Fruit fly (Drosophila melanogaster): Measurements from ENCODE around the gene Gss2.

Gss2 gene

DNA sequence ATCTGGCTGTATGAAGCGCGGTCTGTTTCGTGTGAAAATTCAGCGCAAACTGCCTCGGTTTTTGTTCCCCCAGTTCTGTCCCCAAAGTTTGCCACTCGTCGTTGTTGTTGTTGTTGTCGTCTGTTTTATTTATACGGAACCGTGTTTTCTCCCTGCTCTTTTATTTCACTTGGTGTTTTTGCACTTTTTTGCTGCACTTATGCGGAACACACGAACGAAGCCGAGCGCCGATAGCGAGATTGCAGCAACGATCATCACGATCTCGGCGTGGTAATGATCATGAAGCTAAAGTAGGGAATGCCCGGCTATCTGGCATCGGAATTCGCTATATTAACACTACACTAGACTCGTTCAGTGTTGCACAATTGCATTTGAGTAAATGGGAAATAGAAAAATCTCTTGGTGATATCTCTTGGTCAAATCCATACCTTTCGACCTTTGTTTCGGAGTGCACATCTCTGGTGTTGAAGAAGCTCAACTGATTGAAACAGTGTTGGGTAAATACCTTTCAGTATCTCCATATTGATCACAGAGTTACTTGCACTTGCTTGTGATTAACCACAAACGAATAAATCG lies 24.4 kb upstream of the Gss2 start:
- TF ChIP-seq insv (optimal IDR thresholded peaks at IDR 0.05) (no peak), h (optimal IDR thresholded peaks at IDR 0.05) (no peak), Sin3A (optimal IDR thresholded peaks at IDR 0.05) (no peak), Myc (optimal IDR thresholded peaks at IDR 0.05) (no peak)

DNA sequence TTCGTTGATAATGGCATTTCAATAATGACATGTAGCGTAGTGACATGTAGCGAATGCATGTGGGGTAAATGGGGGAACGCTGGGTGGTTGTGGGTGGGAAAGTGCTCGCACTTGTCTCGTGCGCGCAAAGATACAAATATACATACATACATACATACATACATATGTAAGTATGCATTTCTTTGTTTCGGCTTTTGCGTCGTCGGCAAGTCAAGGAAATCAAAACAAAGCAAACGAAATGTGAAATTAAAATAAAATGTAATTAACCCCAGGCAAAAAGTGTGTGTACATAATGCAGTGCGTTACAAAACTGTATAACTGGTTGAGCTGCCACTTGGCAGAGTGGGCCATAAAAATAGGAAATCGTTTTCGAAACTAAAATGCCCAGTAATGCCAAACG lies 23.8 kb upstream of the Gss2 start:
- no peak for TF ChIP-seq h (optimal IDR thresholded peaks at IDR 0.05)
- TF ChIP-seq Sin3A (optimal IDR thresholded peaks at IDR 0.05) = no peak
- TF ChIP-seq insv (optimal IDR thresholded peaks at IDR 0.05) = no peak
- no peak for TF ChIP-seq Myc (optimal IDR thresholded peaks at IDR 0.05)
- TF ChIP-seq ttk (optimal IDR thresholded peaks at IDR 0.05) = no peak
- TF ChIP-seq psq (optimal IDR thresholded peaks at IDR 0.05) = no peak

DNA sequence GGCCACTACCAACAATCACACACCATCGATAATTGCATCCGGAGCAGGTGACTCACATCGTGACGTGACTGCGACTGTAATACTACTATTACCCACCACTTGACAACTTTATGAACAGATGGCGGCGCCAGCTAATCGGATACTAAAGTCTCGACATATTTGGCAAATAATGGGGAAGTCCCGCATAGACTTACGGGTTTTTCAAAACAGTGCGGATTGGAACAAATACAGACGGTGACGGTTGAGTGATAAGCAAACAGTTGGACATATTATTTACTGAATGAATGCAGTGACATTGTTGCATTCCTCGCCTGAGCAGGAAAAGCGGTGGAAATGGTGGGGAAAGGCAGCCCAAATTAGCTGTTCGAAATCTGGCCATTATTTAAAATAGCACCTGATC lies 23.0 kb upstream of the Gss2 start:
- TF ChIP-seq insv (optimal IDR thresholded peaks at IDR 0.05) = no peak
- TF ChIP-seq h (optimal IDR thresholded peaks at IDR 0.05) = no peak
- TF ChIP-seq ttk (optimal IDR thresholded peaks at IDR 0.05) = no peak
- TF ChIP-seq psq (optimal IDR thresholded peaks at IDR 0.05) = no peak
- no peak for TF ChIP-seq Myc (optimal IDR thresholded peaks at IDR 0.05)
- TF ChIP-seq Sin3A (optimal IDR thresholded peaks at IDR 0.05) = no peak

DNA sequence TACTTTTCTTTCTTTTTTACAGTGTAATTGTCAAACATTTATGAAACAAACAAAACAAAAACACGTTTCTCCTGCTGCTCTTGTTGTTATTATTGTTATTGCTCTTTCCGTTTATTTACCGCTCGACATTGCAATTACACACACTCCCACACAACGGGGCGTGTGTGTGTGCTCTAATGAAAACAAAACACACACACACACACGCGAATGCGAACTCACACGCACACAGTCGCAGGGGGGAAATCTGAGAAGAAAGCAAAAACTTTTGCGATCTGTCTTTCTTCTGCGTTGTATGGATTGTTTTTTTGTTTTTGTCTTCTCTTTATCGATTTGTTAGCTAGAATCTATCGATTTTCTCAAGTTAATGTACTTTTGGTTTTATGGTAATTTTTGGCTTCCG lies 21.5 kb upstream of the Gss2 start:
- no peak for TF ChIP-seq psq (optimal IDR thresholded peaks at IDR 0.05)

DNA sequence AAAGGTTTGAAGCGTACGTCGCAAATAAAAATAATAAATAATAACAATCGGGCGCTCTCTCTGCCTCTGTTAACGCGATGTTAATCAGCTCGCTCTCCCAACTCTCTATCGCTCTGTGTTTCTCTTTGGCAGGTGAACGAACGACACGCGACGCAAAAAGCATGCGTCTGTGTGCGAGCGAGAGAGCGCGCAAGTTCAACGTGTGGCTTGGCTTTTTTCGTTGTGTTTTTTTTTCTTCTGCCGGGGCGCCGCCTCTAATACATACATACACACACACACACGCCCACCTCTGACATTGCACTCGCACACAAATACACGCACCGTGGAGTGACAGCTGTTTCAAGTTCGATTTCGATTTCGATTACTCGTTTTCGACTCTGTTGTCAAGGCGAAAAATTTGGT lies 20.9 kb upstream of the Gss2 start:
- TF ChIP-seq psq (optimal IDR thresholded peaks at IDR 0.05) (no peak), ttk (optimal IDR thresholded peaks at IDR 0.05) (no peak), insv (optimal IDR thresholded peaks at IDR 0.05) (no peak), h (optimal IDR thresholded peaks at IDR 0.05) (no peak), Myc (optimal IDR thresholded peaks at IDR 0.05) (no peak), Sin3A (optimal IDR thresholded peaks at IDR 0.05) (no peak)

DNA sequence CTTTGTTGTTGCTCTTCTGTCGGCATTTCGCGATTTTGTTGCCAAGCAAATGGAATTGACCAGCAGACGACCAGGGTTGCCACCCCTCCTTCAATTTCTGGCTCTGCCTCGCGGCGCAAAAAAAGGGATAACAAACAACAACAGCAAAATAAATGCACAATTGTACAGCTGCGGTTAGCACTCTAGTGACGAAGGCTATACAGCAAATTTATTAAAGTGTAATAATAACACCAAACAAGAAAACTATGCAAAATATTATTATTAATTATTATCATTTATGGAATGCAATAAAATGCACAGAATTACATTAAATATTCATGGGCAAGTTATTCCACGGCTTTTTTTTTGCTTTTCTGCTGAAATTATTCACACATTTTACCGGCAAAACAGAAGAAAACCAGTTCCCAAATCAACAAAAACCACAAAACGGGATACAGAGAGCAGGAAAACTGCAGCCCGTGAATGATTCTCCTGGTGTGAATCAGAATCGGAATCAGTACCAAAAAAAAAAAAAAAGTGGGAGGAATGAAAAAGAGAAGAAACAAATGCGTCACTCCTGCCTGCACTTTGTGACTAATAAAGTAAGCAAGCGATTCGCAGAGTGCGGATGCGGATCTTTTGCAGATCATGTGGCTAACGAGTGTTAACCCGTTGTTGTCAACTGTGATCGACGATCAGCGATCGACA lies 20.1 kb upstream of the Gss2 start:
- TF ChIP-seq Sin3A (optimal IDR thresholded peaks at IDR 0.05) = no peak
- no peak for TF ChIP-seq h (optimal IDR thresholded peaks at IDR 0.05)
- no peak for TF ChIP-seq Myc (optimal IDR thresholded peaks at IDR 0.05)
- TF ChIP-seq insv (optimal IDR thresholded peaks at IDR 0.05) = no peak
- no peak for TF ChIP-seq psq (optimal IDR thresholded peaks at IDR 0.05)
- TF ChIP-seq ttk (optimal IDR thresholded peaks at IDR 0.05) = no peak

DNA sequence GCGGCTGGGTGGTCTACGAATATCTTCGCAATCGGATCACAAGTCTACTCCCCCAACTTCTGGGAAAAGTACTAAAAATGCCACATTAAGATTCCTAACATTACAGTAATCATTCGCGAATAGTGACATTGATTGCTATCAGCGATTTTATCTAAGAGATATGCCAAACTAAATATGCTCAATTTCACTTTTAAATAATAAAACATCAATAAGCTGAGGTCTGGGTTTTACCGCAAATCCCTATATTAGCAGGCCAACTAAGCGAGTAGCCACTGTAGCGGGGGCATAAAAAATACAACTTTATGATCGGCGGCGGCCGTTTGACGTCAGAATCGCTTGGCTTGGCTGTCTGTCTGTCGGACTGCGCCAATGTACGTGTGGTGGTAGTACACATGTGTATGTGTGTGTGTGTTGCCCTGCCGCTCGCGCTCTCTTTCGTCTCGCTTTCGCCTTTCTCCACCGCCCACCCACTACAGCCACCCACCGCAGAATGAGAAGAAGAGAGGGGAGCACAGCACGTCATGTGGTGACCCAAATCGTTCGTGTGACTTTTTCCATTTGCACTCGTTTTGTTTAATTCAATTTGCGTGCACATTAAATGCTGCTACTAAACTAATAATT lies 19.1 kb upstream of the Gss2 start:
- TF ChIP-seq ttk (optimal IDR thresholded peaks at IDR 0.05) = no peak
- no peak for TF ChIP-seq insv (optimal IDR thresholded peaks at IDR 0.05)
- TF ChIP-seq h (optimal IDR thresholded peaks at IDR 0.05) = no peak
- no peak for TF ChIP-seq Myc (optimal IDR thresholded peaks at IDR 0.05)
- TF ChIP-seq psq (optimal IDR thresholded peaks at IDR 0.05) = no peak
- TF ChIP-seq Sin3A (optimal IDR thresholded peaks at IDR 0.05) = no peak

DNA sequence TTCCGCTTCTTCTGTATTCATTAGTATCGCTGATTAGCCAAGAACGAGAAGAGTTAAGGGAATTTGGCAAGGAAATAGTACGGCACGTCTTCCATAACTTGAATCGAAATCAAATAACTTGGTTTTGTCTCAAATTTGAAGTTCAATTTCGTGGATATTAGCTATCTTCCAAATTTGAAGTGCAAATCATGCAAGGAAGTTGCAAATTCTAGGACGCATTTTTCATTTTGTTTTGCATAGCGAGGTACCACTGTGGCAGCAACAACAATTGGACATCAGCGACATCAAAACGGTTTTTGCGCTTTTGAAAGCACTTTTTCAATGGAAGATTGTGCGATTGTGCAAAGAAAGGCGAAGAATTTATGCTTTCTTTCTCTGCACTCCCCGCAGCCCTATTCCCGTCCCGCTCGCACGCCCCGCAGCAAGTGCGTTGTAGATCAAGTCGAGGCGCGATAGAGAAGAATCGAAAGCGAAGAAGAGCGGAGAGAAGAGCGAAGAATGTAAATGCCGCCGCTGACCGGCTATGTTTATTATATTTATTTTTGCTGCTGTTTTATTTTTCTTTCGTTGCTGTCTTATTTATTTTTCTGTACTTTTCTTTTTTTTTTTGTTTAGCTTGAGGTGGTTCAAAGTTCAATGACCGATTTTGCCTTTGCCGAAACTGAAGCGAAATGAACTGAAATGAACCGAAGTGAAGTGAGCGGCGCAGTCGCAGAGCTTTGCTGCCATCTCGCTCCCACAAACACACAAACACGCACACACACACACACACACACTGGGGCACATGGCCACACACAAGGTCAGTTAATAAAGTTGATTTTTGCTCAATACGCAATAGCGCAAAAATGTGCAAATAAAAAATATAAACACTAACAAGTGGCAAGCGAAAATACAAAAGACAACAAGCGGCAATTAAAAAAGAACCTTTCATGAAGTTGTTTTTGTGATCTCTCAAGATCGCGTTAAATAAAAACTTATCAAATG lies 18.1 kb upstream of the Gss2 start:
- TF ChIP-seq Sin3A (optimal IDR thresholded peaks at IDR 0.05) (no peak), h (optimal IDR thresholded peaks at IDR 0.05) (no peak), Myc (optimal IDR thresholded peaks at IDR 0.05) (no peak), ttk (optimal IDR thresholded peaks at IDR 0.05) (no peak), insv (optimal IDR thresholded peaks at IDR 0.05) (no peak), psq (optimal IDR thresholded peaks at IDR 0.05) (no peak)

DNA sequence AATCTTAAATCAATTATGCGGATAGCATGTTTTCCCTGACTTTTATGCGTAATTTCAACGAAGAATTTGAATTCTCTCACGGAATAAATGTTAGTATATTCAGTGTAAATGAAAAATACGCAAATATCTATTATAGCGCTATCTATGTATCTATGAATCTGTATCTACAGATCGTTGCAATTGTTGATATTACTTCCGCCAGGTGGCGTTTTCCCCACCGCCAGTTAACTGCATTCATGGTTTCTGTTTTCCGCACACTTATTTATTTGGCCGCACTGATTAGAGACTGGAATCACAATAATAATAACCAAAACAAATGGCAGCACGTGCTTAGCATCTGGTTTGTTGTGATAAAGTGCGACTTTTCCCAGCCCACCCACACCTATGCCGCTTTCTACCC lies 16.7 kb upstream of the Gss2 start:
- no peak for TF ChIP-seq Sin3A (optimal IDR thresholded peaks at IDR 0.05)
- TF ChIP-seq h (optimal IDR thresholded peaks at IDR 0.05) = no peak
- no peak for TF ChIP-seq insv (optimal IDR thresholded peaks at IDR 0.05)
- no peak for TF ChIP-seq psq (optimal IDR thresholded peaks at IDR 0.05)
- no peak for TF ChIP-seq Myc (optimal IDR thresholded peaks at IDR 0.05)
- TF ChIP-seq ttk (optimal IDR thresholded peaks at IDR 0.05) = no peak

DNA sequence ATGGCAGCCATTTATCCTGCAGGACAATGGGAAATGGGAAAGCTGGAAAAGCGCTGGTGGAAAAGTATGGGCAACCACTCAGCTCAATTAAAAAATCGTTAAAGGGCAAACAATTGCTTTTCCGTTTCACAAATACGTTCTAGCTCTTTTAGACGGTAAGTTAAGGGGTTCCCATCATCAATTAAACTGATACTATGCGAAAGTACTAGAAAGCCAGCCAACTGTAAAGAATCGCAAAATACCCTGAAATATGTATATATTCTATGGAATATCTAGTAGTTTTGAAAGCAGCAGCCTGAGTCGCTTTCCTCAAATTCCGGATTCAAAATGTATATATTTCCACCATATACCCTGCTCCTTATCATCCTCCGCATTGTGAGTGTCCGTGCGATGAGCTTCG lies 16.1 kb upstream of the Gss2 start, which contains the start of gene CG12985:
TSS of gene CG12985 (plus strand) at position 301 of the 400 bp plus-strand sequence.
- TF ChIP-seq ttk (optimal IDR thresholded peaks at IDR 0.05) = no peak
- no peak for TF ChIP-seq insv (optimal IDR thresholded peaks at IDR 0.05)
- no peak for TF ChIP-seq h (optimal IDR thresholded peaks at IDR 0.05)
- TF ChIP-seq psq (optimal IDR thresholded peaks at IDR 0.05) = no peak
- TF ChIP-seq Sin3A (optimal IDR thresholded peaks at IDR 0.05) = no peak
- TF ChIP-seq Myc (optimal IDR thresholded peaks at IDR 0.05) = no peak

DNA sequence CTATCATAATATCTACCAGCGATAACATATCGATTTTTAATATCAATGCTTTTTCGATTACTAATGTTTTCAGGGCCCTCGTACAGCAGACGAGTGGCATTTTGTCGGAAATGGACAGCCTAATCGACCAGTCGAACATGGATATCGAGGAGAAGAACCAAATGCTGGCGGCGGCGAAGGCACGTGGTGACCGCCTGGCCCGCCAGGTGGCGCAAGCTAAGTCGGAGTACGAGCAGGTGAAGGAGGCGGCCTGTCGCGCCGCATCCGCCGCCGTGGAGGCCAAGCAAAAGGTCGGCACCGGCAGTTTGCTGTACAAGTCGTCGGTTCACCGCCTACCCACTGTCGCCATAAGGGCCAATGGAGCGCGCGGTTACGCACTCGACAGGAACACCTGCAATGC lies 14.9 kb upstream of the Gss2 start:
- TF ChIP-seq Myc (optimal IDR thresholded peaks at IDR 0.05) (no peak), h (optimal IDR thresholded peaks at IDR 0.05) (no peak), psq (optimal IDR thresholded peaks at IDR 0.05) (no peak), Sin3A (optimal IDR thresholded peaks at IDR 0.05) (no peak), ttk (optimal IDR thresholded peaks at IDR 0.05) (no peak), insv (optimal IDR thresholded peaks at IDR 0.05) (no peak)

DNA sequence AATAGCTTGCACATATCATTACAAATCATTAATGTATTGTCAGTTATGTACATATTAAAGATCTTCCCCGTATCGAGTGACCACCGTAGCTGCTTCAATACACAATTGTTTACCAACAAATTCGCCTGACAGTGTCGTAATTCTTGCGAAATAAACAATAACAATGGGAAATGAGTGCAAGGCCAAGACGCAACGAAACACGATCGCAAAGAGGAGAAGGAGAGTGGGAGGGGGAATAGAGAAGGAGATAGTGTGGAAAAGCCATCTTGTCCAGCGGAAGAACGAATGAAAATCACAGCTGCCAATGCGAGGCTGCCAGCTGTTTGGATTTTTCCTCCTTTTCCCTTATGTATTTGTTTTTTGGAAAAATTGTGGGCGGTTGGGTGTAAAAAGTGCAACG lies 14.2 kb upstream of the Gss2 start:
- TF ChIP-seq psq (optimal IDR thresholded peaks at IDR 0.05) = no peak
- no peak for TF ChIP-seq h (optimal IDR thresholded peaks at IDR 0.05)
- TF ChIP-seq insv (optimal IDR thresholded peaks at IDR 0.05) = no peak
- TF ChIP-seq Myc (optimal IDR thresholded peaks at IDR 0.05) = no peak
- TF ChIP-seq Sin3A (optimal IDR thresholded peaks at IDR 0.05) = no peak
- TF ChIP-seq ttk (optimal IDR thresholded peaks at IDR 0.05) = no peak

Data from Kc167 (cell line).